Fruit fly (Drosophila melanogaster) whole organism, prepupa: Measurements from ENCODE around the gene CG33253.

ENCODE experiments used
- CG10631 ChIP-seq: fragments of 200-800 bp; sonication (Bioruptor generic); optimal IDR thresholded peaks from 2 replicates; lab custom pipeline; 2016; ENCODE audit warnings: missing biosample characterization, missing genetic modification characterization
- CG10669 ChIP-seq: fragments of 200-800 bp; sonication (Bioruptor generic); optimal IDR thresholded peaks from 3 replicates; lab custom pipeline; 2018; ENCODE audit warnings: missing biosample characterization, mild to moderate bottlenecking, missing genetic modification characterization, moderate library complexity
- CG11762 ChIP-seq: fragments of 200-800 bp; sonication (Bioruptor generic); optimal IDR thresholded peaks from 3 replicates; lab custom pipeline; 2016; ENCODE audit warnings: missing biosample characterization, missing genetic modification characterization; ENCODE audit not compliant: insufficient read depth
- CG11902 ChIP-seq: fragments of 200-800 bp; sonication (Bioruptor generic); optimal IDR thresholded peaks from 3 replicates; lab custom pipeline; 2016; ENCODE audit warnings: missing biosample characterization, missing genetic modification characterization
- CG15336 ChIP-seq: fragments of 200-800 bp; sonication (Bioruptor generic); IDR thresholded peaks from 2 replicates; pipeline ENCODE4 v1.3.6; 2022; ENCODE audit warnings: missing biosample characterization, missing genetic modification characterization
- CG1621 ChIP-seq: fragments of 200-800 bp; sonication (Bioruptor generic); optimal IDR thresholded peaks from 3 replicates; lab custom pipeline; 2018; ENCODE audit warnings: missing biosample characterization, mild to moderate bottlenecking, missing genetic modification characterization
- CG16779 ChIP-seq: fragments of 200-800 bp; sonication (Bioruptor generic); optimal IDR thresholded peaks from 3 replicates; lab custom pipeline; 2017; ENCODE audit warnings: missing biosample characterization, mild to moderate bottlenecking, missing genetic modification characterization
- CG3032 ChIP-seq: fragments of 200-800 bp; optimal IDR thresholded peaks from 2 replicates; lab custom pipeline; 2019; ENCODE audit warnings: missing biosample characterization, mild to moderate bottlenecking, missing genetic modification characterization, moderate library complexity
- CG32006 ChIP-seq: fragments of 200-800 bp; sonication (Bioruptor generic); optimal IDR thresholded peaks from 3 replicates; lab custom pipeline; 2017; ENCODE audit warnings: missing biosample characterization, mild to moderate bottlenecking, missing genetic modification characterization
- CG34406 ChIP-seq: fragments of 200-800 bp; sonication (Bioruptor generic); optimal IDR thresholded peaks from 3 replicates; lab custom pipeline; 2016; ENCODE audit warnings: missing biosample characterization, missing genetic modification characterization
- CG3919 ChIP-seq: fragments of 200-800 bp; sonication (Bioruptor generic); optimal IDR thresholded peaks from 3 replicates; lab custom pipeline; 2016; ENCODE audit warnings: missing biosample characterization, missing genetic modification characterization
- CG6276 ChIP-seq: fragments of 200-800 bp; sonication (Bioruptor generic); optimal IDR thresholded peaks from 2 replicates; lab custom pipeline; 2017; ENCODE audit warnings: missing biosample characterization, mild to moderate bottlenecking, missing genetic modification characterization
- CG6792 ChIP-seq: fragments of 200-800 bp; sonication (Bioruptor generic); optimal IDR thresholded peaks from 3 replicates; lab custom pipeline; 2016; ENCODE audit warnings: missing biosample characterization, missing genetic modification characterization
- CG6808 ChIP-seq: fragments of 200-800 bp; sonication (Bioruptor generic); optimal IDR thresholded peaks from 3 replicates; lab custom pipeline; 2017; ENCODE audit warnings: missing biosample characterization, missing genetic modification characterization, mild to moderate bottlenecking, moderate library complexity, missing genetic modification reagents
- CG6854 ChIP-seq: fragments of 200-800 bp; sonication (Bioruptor generic); optimal IDR thresholded peaks from 2 replicates; lab custom pipeline; 2017; ENCODE audit warnings: missing biosample characterization, mild to moderate bottlenecking, missing genetic modification characterization
- CG8319 ChIP-seq: fragments of 200-800 bp; sonication (Bioruptor generic); optimal IDR thresholded peaks from 3 replicates; lab custom pipeline; 2016; ENCODE audit warnings: missing biosample characterization, missing genetic modification characterization
- Eip78C ChIP-seq: fragments of 200-800 bp; sonication (Bioruptor generic); peaks from one replicate; lab custom pipeline; 2016; ENCODE audit warnings: missing biosample characterization, missing genetic modification characterization
- Ets21C ChIP-seq: fragments of 200-800 bp; sonication (Bioruptor generic); optimal IDR thresholded peaks from 3 replicates; lab custom pipeline; 2016; ENCODE audit warnings: missing biosample characterization, missing genetic modification characterization
- Ets96B ChIP-seq: fragments of 200-800 bp; optimal IDR thresholded peaks from 2 replicates; lab custom pipeline; 2019; ENCODE audit warnings: missing biosample characterization, mild to moderate bottlenecking, missing genetic modification characterization, moderate library complexity
- Hr38 ChIP-seq: sonication (Bioruptor generic); optimal IDR thresholded peaks from 2 replicates; lab custom pipeline; 2016; ENCODE audit warnings: missing biosample characterization, missing genetic modification characterization
- Lpt ChIP-seq: fragments of 200-800 bp; sonication (Bioruptor generic); optimal IDR thresholded peaks from 3 replicates; lab custom pipeline; 2016; ENCODE audit warnings: missing biosample characterization, missing genetic modification characterization
- Smox ChIP-seq: fragments of 200-800 bp; sonication (Bioruptor generic); optimal IDR thresholded peaks from 3 replicates; lab custom pipeline; 2016; ENCODE audit warnings: missing biosample characterization, missing genetic modification characterization
- Sox102F ChIP-seq: fragments of 200-800 bp; sonication (Bioruptor generic); optimal IDR thresholded peaks from 2 replicates; lab custom pipeline; 2016; ENCODE audit warnings: missing biosample characterization, mild to moderate bottlenecking, missing genetic modification characterization
- acj6 ChIP-seq: fragments of 200-800 bp; sonication (Bioruptor generic); optimal IDR thresholded peaks from 3 replicates; lab custom pipeline; 2016; ENCODE audit warnings: missing biosample characterization, missing genetic modification characterization
- dac ChIP-seq: fragments of 200-800 bp; sonication (Bioruptor generic); optimal IDR thresholded peaks from 2 replicates; lab custom pipeline; 2017; ENCODE audit warnings: missing biosample characterization, mild to moderate bottlenecking, missing genetic modification characterization
- dsx ChIP-seq: fragments of 200-800 bp; optimal IDR thresholded peaks from 3 replicates; lab custom pipeline; 2019; ENCODE audit warnings: missing biosample characterization, mild to moderate bottlenecking, missing genetic modification characterization, moderate library complexity; ENCODE audit not compliant: poor library complexity, severe bottlenecking
- eg ChIP-seq: fragments of 200-800 bp; sonication (Bioruptor generic); IDR thresholded peaks from 3 replicates; pipeline ENCODE4 v1.3.6; 2022; ENCODE audit warnings: missing biosample characterization, missing genetic modification characterization
- lz ChIP-seq: fragments of 200-800 bp; sonication (Bioruptor generic); optimal IDR thresholded peaks from 3 replicates; lab custom pipeline; 2016; ENCODE audit warnings: missing biosample characterization, missing genetic modification characterization
- pdm3 ChIP-seq: fragments of 200-800 bp; sonication (Bioruptor generic); optimal IDR thresholded peaks from 3 replicates; lab custom pipeline; 2016; ENCODE audit warnings: missing biosample characterization, missing genetic modification characterization
- salr ChIP-seq, 2 experiments: fragments of 200-800 bp; sonication (Bioruptor generic); optimal IDR thresholded peaks; 3 replicates each; lab custom pipeline; 2016 to 2018; ENCODE audit warnings: missing biosample characterization in 2 of 2, missing genetic modification characterization in 2 of 2, mild to moderate bottlenecking in 1 of 2
- spab ChIP-seq: fragments of 200-800 bp; sonication (Bioruptor generic); optimal IDR thresholded peaks from 2 replicates; lab custom pipeline; 2017; ENCODE audit warnings: missing biosample characterization, mild to moderate bottlenecking, missing genetic modification characterization, missing genetic modification reagents
- ss ChIP-seq, 2 experiments: fragments of 200-800 bp; sonication (Bioruptor generic); optimal IDR thresholded peaks; 2 replicates in 1 of 2; 3 replicates in 1 of 2; lab custom pipeline; 2017 to 2018; ENCODE audit warnings: mild to moderate bottlenecking in 2 of 2, missing biosample characterization in 2 of 2, missing genetic modification characterization in 2 of 2, moderate library complexity in 1 of 2
- svp ChIP-seq: fragments of 200-800 bp; sonication (Bioruptor generic); peaks from one replicate; lab custom pipeline; 2016; ENCODE audit warnings: missing biosample characterization, missing genetic modification characterization
- topi ChIP-seq: fragments of 200-800 bp; sonication (Bioruptor generic); optimal IDR thresholded peaks from 3 replicates; lab custom pipeline; 2016; ENCODE audit warnings: missing biosample characterization, missing genetic modification characterization

CG33253 gene

DNA sequence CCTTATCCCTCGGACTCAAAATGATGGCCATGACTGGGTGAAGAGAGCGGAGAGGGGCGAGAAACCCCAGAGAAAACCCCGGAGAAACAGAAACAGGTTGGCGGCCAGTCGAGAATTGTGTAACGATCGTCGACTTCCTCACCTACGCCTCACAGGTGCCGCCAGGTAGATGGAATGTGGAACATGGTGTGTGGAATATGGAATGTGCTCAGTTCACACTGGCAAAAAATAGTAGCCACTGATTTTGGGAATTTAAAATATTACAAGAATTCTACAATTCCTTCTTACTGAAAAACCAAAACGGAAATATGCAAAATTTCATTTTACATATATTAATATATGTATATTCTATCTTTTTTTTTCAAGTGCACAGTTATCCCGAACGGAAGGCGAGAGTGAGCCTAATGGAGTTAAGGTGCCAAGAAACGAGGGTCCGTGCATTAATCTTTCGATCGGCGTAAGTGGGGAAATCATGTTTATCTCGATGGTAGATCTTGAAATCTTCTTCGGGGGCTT lies 27.2 kb upstream of the CG33253 start (continued):
- no peak for TF ChIP-seq dac (GFP tag; lab: Kevin White, UChicago)
- peak; percentile 82 for TF ChIP-seq spab (GFP tag; lab: Kevin White, UChicago)
- TF ChIP-seq CG3919 = peak; percentile 89
- peak; percentile 78 for TF ChIP-seq CG11762 (GFP tag; lab: Kevin White, UChicago)
- TF ChIP-seq CG8319 = peak; percentile 73
- TF ChIP-seq Hr38 (GFP tag; lab: Kevin White, UChicago) = no peak
- TF ChIP-seq CG10631 (GFP tag; lab: Kevin White, UChicago) = peak; percentile 89
- TF ChIP-seq Smox = peak; percentile 79
- peak; percentile 68 to 75 for TF ChIP-seq salr (GFP tag; optimal IDR thresholded peaks at IDR 0.05; lab: Kevin White, UChicago)
- TF ChIP-seq pdm3 (GFP tag; lab: Kevin White, UChicago) = peak; percentile 82
- TF ChIP-seq topi = peak; percentile 83
- TF ChIP-seq CG16779 (tag; lab: Kevin White, UChicago) = peak; percentile 75
- peak; percentile 88 for TF ChIP-seq CG34406 (GFP tag; lab: Kevin White, UChicago)
- peak; percentile 89 for TF ChIP-seq acj6 (GFP tag; lab: Kevin White, UChicago)
- TF ChIP-seq lz (GFP tag; lab: Kevin White, UChicago) = peak; percentile 72
- peak; percentile 83 for TF ChIP-seq CG1621 (tag; lab: Kevin White, UChicago)
- TF ChIP-seq Ets21C = peak; percentile 52
- TF ChIP-seq CG6854 = peak; percentile 68
- TF ChIP-seq CG6792 (GFP tag; lab: Kevin White, UChicago) = peak; percentile 90

- TF ChIP-seq Lpt (no peak), CG15336 (GFP tag; lab: Robert Waterston, UW) (no peak), svp (peak; percentile 94), eg (GFP tag; lab: Robert Waterston, UW) (no peak), dac (GFP tag; lab: Kevin White, UChicago) (no peak)
- TF ChIP-seq, all 60 proteins: peak for 1
Observed at dm6 chrX:19157471-19157870, 25.8 kb upstream of the CG33253 start.

DNA sequence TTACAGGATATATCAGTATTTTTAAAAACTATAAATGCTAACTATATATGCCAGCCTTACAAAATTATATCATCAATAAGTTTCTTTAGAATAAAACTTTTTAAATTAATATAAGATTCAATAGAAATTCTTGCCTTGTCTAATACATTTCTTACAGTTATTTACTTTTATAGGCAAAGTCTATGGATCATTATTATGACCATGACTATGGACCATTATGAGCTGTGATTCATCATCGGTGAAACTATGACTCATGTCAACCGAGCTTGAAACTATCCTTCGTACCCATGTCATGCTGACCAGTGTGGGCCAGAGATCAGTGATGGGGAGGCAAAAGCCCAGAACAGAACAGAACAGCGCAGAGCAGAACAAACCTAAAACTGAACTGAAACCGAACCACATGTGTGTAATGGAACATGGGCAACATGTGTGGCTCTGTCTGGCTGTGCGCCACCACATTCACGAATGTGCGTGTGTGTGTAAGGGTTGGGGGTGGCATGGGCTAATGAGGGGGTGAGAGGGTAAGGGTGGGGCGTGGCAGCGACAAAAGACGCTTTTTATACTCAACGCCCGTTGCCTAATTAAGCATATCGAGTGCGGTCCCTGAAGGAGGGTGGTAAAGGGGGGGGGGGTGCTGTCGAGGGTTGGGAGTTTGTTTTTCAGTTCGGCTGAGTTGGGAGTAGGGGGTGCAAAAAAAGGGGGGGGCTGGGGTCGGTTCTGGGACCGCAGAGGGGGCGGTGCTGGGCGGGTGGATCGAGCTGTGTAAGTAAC lies 24.5 kb upstream of the CG33253 start:
- TF ChIP-seq CG6276 (GFP tag; lab: Kevin White, UChicago) (peak; percentile 2), svp (peak; percentile 86), Ets96B (tag; lab: Kevin White, UChicago) (peak; percentile 14), ss (GFP tag; optimal IDR thresholded peaks at IDR 0.05; lab: Kevin White, UChicago) (peak; percentile 4 to 11), lz (GFP tag; lab: Kevin White, UChicago) (no peak), CG6808 (GFP tag; lab: Kevin White, UChicago) (peak; percentile 51), CG11762 (GFP tag; lab: Kevin White, UChicago) (no peak), acj6 (GFP tag; lab: Kevin White, UChicago) (no peak), spab (GFP tag; lab: Kevin White, UChicago) (peak; percentile 51), CG11902 (GFP tag; lab: Kevin White, UChicago) (no peak), CG10631 (GFP tag; lab: Kevin White, UChicago) (peak; percentile 7), dsx (GFP tag; lab: Kevin White, UChicago) (no peak), dac (GFP tag; lab: Kevin White, UChicago) (no peak), Sox102F (GFP tag; lab: Kevin White, UChicago) (no peak), CG32006 (GFP tag; lab: Kevin White, UChicago) (peak; percentile 28), CG10669 (GFP tag; lab: Kevin White, UChicago) (peak; percentile 26), CG3032 (tag; lab: Kevin White, UChicago) (peak; percentile 44), Eip78C (GFP tag; lab: Kevin White, UChicago) (peak; percentile 71), topi (no peak)
